Worm (Caenorhabditis elegans) whole organism, L4 larva: ENCODE measurements around the gene srx-39.

Experiments used
- D1046.2 ChIP-seq: fragments of 200-800 bp; sonication (Bioruptor generic); IDR thresholded peaks from 2 replicates; pipeline ENCODE4 v1.3.6; 2022; ENCODE audit warnings: missing genetic modification characterization, missing compliant biosample characterization
- F49E8.2 ChIP-seq: sonication (generic microtip); optimal IDR thresholded peaks from 2 replicates; lab custom pipeline; 2016; ENCODE audit warnings: missing compliant biosample characterization, mild to moderate bottlenecking, missing genetic modification characterization, borderline replicate concordance
- T20F7.1 ChIP-seq: fragments of 200-800 bp; sonication (Bioruptor generic); optimal IDR thresholded peaks from 2 replicates; lab custom pipeline; 2018; ENCODE audit warnings: mild to moderate bottlenecking, missing genetic modification characterization, missing compliant biosample characterization
- T26A8.4 ChIP-seq: fragments of 200-800 bp; sonication (Bioruptor generic); IDR thresholded peaks from 2 replicates; pipeline ENCODE4 v1.3.6; 2022; ENCODE audit warnings: missing genetic modification characterization, missing compliant biosample characterization
- Y48G9A.11 ChIP-seq: fragments of 200-800 bp; sonication (Bioruptor generic); IDR thresholded peaks from 2 replicates; pipeline ENCODE4 v1.3.6; 2022; ENCODE audit warnings: missing genetic modification reagents, missing genetic modification characterization, missing compliant biosample characterization
- Y5F2A.4 ChIP-seq: fragments of 200-800 bp; sonication (Bioruptor generic); optimal IDR thresholded peaks from 2 replicates; lab custom pipeline; 2018; ENCODE audit warnings: mild to moderate bottlenecking, missing genetic modification characterization, missing compliant biosample characterization
- ZK337.2 ChIP-seq: fragments of 200-800 bp; sonication (Bioruptor generic); IDR thresholded peaks from 2 replicates; pipeline ENCODE4 v1.3.6; 2022; ENCODE audit warnings: missing genetic modification reagents, missing genetic modification characterization, missing compliant biosample characterization
- aha-1 ChIP-seq: fragments of 150-350 bp; peaks from one replicate; lab custom pipeline; 2014; ENCODE audit warnings: missing biosample characterization, missing genetic modification characterization
- aly-2 ChIP-seq: sonication (generic microtip); optimal IDR thresholded peaks from 2 replicates; lab custom pipeline; 2018; ENCODE audit warnings: missing biosample characterization, missing genetic modification characterization
- arid-1 ChIP-seq: fragments of 200-800 bp; sonication (Bioruptor generic); conservative IDR thresholded peaks from 2 replicates; pipeline ENCODE4 v1.3.6; 2022; ENCODE audit warnings: missing genetic modification reagents, missing genetic modification characterization, missing compliant biosample characterization
- ceh-32 ChIP-seq: sonication (generic microtip); optimal IDR thresholded peaks from 2 replicates; lab custom pipeline; 2016; ENCODE audit warnings: mild to moderate bottlenecking, missing genetic modification characterization, missing compliant biosample characterization; ENCODE audit not compliant: poor library complexity
- ces-1 ChIP-seq: fragments of 150-350 bp; sonication (generic microtip); optimal IDR thresholded peaks from 4 replicates; lab custom pipeline; 2014; ENCODE audit warnings: missing biosample characterization, missing genetic modification reagents, missing genetic modification characterization
- daf-16 ChIP-seq, 3 experiments: sonication (generic microtip); optimal IDR thresholded peaks; 2 replicates each; lab custom pipeline; 2016 to 2017; ENCODE audit warnings: missing genetic modification characterization in 3 of 3, missing genetic modification reagents in 3 of 3, mild to moderate bottlenecking in 2 of 3, missing compliant biosample characterization in 2 of 3, missing biosample characterization in 1 of 3, moderate library complexity in 1 of 3
- dmd-6 ChIP-seq: fragments of 200-800 bp; sonication (Bioruptor generic); IDR thresholded peaks from 2 replicates; pipeline ENCODE4 v1.3.6; 2022; ENCODE audit warnings: missing genetic modification reagents, missing genetic modification characterization, missing compliant biosample characterization
- dmd-8 ChIP-seq: fragments of 200-800 bp; sonication (Bioruptor generic); IDR thresholded peaks from 2 replicates; pipeline ENCODE4 v1.3.6; 2022; ENCODE audit warnings: missing genetic modification characterization, missing compliant biosample characterization
- dve-1 ChIP-seq: sonication (generic microtip); optimal IDR thresholded peaks from 2 replicates; lab custom pipeline; 2017; ENCODE audit warnings: antibody characterized with exemption, mild to moderate bottlenecking, missing genetic modification characterization, missing compliant biosample characterization; ENCODE audit not compliant: insufficient read depth
- egl-27 ChIP-seq: sonication (generic microtip); optimal IDR thresholded peaks from 3 replicates; lab custom pipeline; 2017; ENCODE audit warnings: missing biosample characterization, missing genetic modification reagents, missing genetic modification characterization
- fkh-10 ChIP-seq: fragments of 150-350 bp; optimal IDR thresholded peaks from 2 replicates; lab custom pipeline; 2014; ENCODE audit warnings: missing biosample characterization, missing genetic modification reagents, missing genetic modification characterization
- hmg-1.1 ChIP-seq: fragments of 200-800 bp; sonication (Bioruptor generic); IDR thresholded peaks from 2 replicates; pipeline ENCODE4 v1.3.6; 2022; ENCODE audit warnings: missing genetic modification reagents, missing genetic modification characterization, missing compliant biosample characterization
- lin-1 ChIP-seq: fragments of 200-800 bp; sonication (Bioruptor generic); IDR thresholded peaks from 2 replicates; pipeline ENCODE4 v1.3.6; 2022; ENCODE audit warnings: missing genetic modification reagents, missing genetic modification characterization, missing compliant biosample characterization
- lir-3 ChIP-seq: sonication (generic microtip); optimal IDR thresholded peaks from 2 replicates; lab custom pipeline; 2016; ENCODE audit warnings: mild to moderate bottlenecking, missing genetic modification characterization, missing compliant biosample characterization
- mep-1 ChIP-seq: fragments of 150-350 bp; sonication (generic microtip); optimal IDR thresholded peaks from 3 replicates; lab custom pipeline; 2014; ENCODE audit warnings: missing biosample characterization, missing genetic modification characterization
- mxl-3 ChIP-seq: fragments of 200-800 bp; sonication (Bioruptor generic); optimal IDR thresholded peaks from 2 replicates; lab custom pipeline; 2018; ENCODE audit warnings: mild to moderate bottlenecking, missing genetic modification characterization, missing compliant biosample characterization
- nhr-10 ChIP-seq: fragments of 150-350 bp; optimal IDR thresholded peaks from 2 replicates; lab custom pipeline; 2014; ENCODE audit warnings: missing biosample characterization, missing genetic modification characterization
- nhr-111 ChIP-seq: fragments of 200-800 bp; sonication (Bioruptor generic); optimal IDR thresholded peaks from 2 replicates; lab custom pipeline; 2018; ENCODE audit warnings: mild to moderate bottlenecking, missing genetic modification characterization, missing compliant biosample characterization
- nhr-28 ChIP-seq: fragments of 150-350 bp; optimal IDR thresholded peaks from 2 replicates; lab custom pipeline; 2014; ENCODE audit warnings: missing biosample characterization, missing genetic modification characterization
- nhr-48 ChIP-seq: sonication (generic microtip); optimal IDR thresholded peaks from 2 replicates; lab custom pipeline; 2016; ENCODE audit warnings: mild to moderate bottlenecking, missing genetic modification characterization, missing compliant biosample characterization
- nhr-76 ChIP-seq: fragments of 150-350 bp; optimal IDR thresholded peaks from 2 replicates; lab custom pipeline; 2014; ENCODE audit warnings: missing biosample characterization, missing genetic modification characterization
- pqm-1 ChIP-seq: sonication (generic microtip); optimal IDR thresholded peaks from 2 replicates; lab custom pipeline; 2017; ENCODE audit warnings: missing biosample characterization, missing genetic modification characterization
- saeg-2 ChIP-seq: fragments of 200-800 bp; sonication (Bioruptor generic); IDR thresholded peaks from 2 replicates; pipeline ENCODE4 v1.3.6; 2022; ENCODE audit warnings: missing genetic modification reagents, missing genetic modification characterization, missing compliant biosample characterization
- snpc-1.2 ChIP-seq: fragments of 200-800 bp; sonication (Bioruptor generic); IDR thresholded peaks from 2 replicates; pipeline ENCODE4 v1.3.6; 2022; ENCODE audit warnings: missing genetic modification reagents, missing genetic modification characterization, missing compliant biosample characterization
- spr-3 ChIP-seq: fragments of 200-800 bp; sonication (Bioruptor generic); optimal IDR thresholded peaks from 2 replicates; lab custom pipeline; 2018; ENCODE audit warnings: mild to moderate bottlenecking, missing genetic modification characterization, missing compliant biosample characterization
- tag-97 ChIP-seq: fragments of 200-800 bp; sonication (Bioruptor generic); IDR thresholded peaks from 2 replicates; pipeline ENCODE4 v1.3.6; 2022; ENCODE audit warnings: missing genetic modification characterization, missing compliant biosample characterization
- tra-1 ChIP-seq: fragments of 200-800 bp; sonication (Bioruptor generic); IDR thresholded peaks from 2 replicates; pipeline ENCODE4 v1.3.6; 2022; ENCODE audit warnings: missing genetic modification reagents, missing genetic modification characterization, missing compliant biosample characterization
- unc-130 ChIP-seq: sonication (generic microtip); optimal IDR thresholded peaks from 2 replicates; lab custom pipeline; 2016; ENCODE audit warnings: missing genetic modification reagents, missing genetic modification characterization, missing compliant biosample characterization
- unc-39 ChIP-seq: sonication (generic microtip); optimal IDR thresholded peaks from 2 replicates; lab custom pipeline; 2017; ENCODE audit warnings: missing biosample characterization, missing genetic modification characterization

Gene srx-39

ce11 chrV:5192501-5192900 is 34.9 kb upstream of the srx-39 start, which contains the start of gene C03A7.13 (continued):
- TF ChIP-seq tag-97: no peak
- TF ChIP-seq lin-1 (GFP tag; lab: Robert Waterston, UW): 0 out of 2 replicates have a peak, but pooled peaks have one; percentile 26
- TF ChIP-seq tra-1: peak; percentile 59; the same call in 1 of the 2 replicates

ce11 chrV:5181612-5182011 is 24.1 kb upstream of the srx-39 start, which contains the start of gene C03A7.2:
Gene C03A7.2, plus strand, starts transcription at chrV:5181912.
- TF ChIP-seq dmd-8 (GFP tag; lab: Robert Waterston, UW) (no peak), nhr-76 (tag; lab: Kevin White, UChicago) (no peak), T20F7.1 (GFP tag; lab: Kevin White, UChicago) (no peak), dmd-6 (GFP tag; lab: Robert Waterston, UW) (no peak), ceh-32 (no peak), ZK337.2 (GFP tag; lab: Robert Waterston, UW) (no peak), arid-1 (GFP tag; lab: Robert Waterston, UW) (no peak), snpc-1.2 (GFP tag; lab: Robert Waterston, UW) (no peak), hmg-1.1 (no peak), nhr-111 (no peak)

- TF ChIP-seq Y48G9A.11 (no peak), saeg-2 (no peak), T26A8.4 (GFP tag; lab: Robert Waterston, UW) (no peak), nhr-28 (peak; percentile 38), dve-1 (tag; lab: Kevin White, UChicago) (peak; percentile 46), unc-130 (GFP tag; lab: Kevin White, UChicago) (no peak), daf-16 (GFP tag; optimal IDR thresholded peaks at IDR 0.05; lab: Kevin White, UChicago) (no peak), daf-16 (tag; optimal IDR thresholded peaks at IDR 0.05; lab: Kevin White, UChicago) (peak; percentile 78), Y5F2A.4 (GFP tag; lab: Kevin White, UChicago) (no peak)
- TF ChIP-seq, all 104 proteins: peak for 3
These were observed 20.5 kb upstream of the srx-39 start for ce11 chrV:5178051-5178450.

ce11 chrV:5177209-5177608 is 19.6 kb upstream of the srx-39 start, which contains the start of gene ugt-51:
Gene ugt-51, minus strand, starts transcription at chrV:5177309.
- TF ChIP-seq aha-1 (tag; lab: Kevin White, UChicago): peak; percentile 77
- TF ChIP-seq fkh-10: no peak
- no peak for TF ChIP-seq nhr-48 (tag; lab: Kevin White, UChicago)
- TF ChIP-seq ces-1 (GFP tag; lab: Kevin White, UChicago): no peak
- TF ChIP-seq dve-1 (tag; lab: Kevin White, UChicago): peak; percentile 40
- no peak for TF ChIP-seq D1046.2 (GFP tag; lab: Robert Waterston, UW)
- no peak for TF ChIP-seq egl-27
- peak; percentile 85 for TF ChIP-seq nhr-28
- TF ChIP-seq unc-39 (tag; lab: Kevin White, UChicago): no peak

- TF ChIP-seq F49E8.2 (tag; lab: Kevin White, UChicago): no peak
- TF ChIP-seq nhr-10 (tag; lab: Kevin White, UChicago): no peak
- no peak for TF ChIP-seq hmg-1.1
- no peak for TF ChIP-seq tag-97
- no peak for TF ChIP-seq aly-2 (tag; lab: Kevin White, UChicago)
- TF ChIP-seq mxl-3 (GFP tag; lab: Kevin White, UChicago): no peak
- TF ChIP-seq unc-130 (GFP tag; lab: Kevin White, UChicago): no peak
- TF ChIP-seq spr-3 (GFP tag; lab: Kevin White, UChicago): no peak
- no peak for TF ChIP-seq pqm-1 (tag; lab: Kevin White, UChicago)
- no peak for TF ChIP-seq mep-1
- TF ChIP-seq lir-3 (tag; lab: Kevin White, UChicago): no peak
- TF ChIP-seq, all 104 proteins: peak for 0
These were observed 15.3 kb upstream of the srx-39 start, which contains the start of gene srt-65 for ce11 chrV:5172833-5173232. Gene srt-65, minus strand, starts transcription at chrV:5172933.
